Worm (Caenorhabditis elegans) whole organism, L3 larva: ENCODE measurements around the gene duxl-1.

Source experiments
- ama-1 ChIP-seq: fragments of 150-350 bp; optimal IDR thresholded peaks from 2 replicates; lab custom pipeline; 2018
- ceh-82 ChIP-seq: fragments of 150-350 bp; optimal IDR thresholded peaks from 2 replicates; lab custom pipeline; 2014; ENCODE audit warnings: missing biosample characterization, missing genetic modification characterization
- elt-3 ChIP-seq, 3 experiments: fragments of 150-350 bp in 1 of 3; sonication (generic microtip) in 2 of 3; optimal IDR thresholded peaks; 2 replicates in 2 of 3; 4 replicates in 1 of 3; lab custom pipeline; 2014 to 2017; ENCODE audit warnings: missing biosample characterization in 3 of 3, missing genetic modification characterization in 3 of 3
- lin-39 ChIP-seq: fragments of 150-350 bp; optimal IDR thresholded peaks from 2 replicates; lab custom pipeline; 2018; ENCODE audit warnings: missing biosample characterization, missing genetic modification reagents, missing genetic modification characterization
- nhr-23 ChIP-seq: fragments of 150-350 bp; optimal IDR thresholded peaks from 2 replicates; lab custom pipeline; 2014; ENCODE audit warnings: missing biosample characterization, missing genetic modification reagents, missing genetic modification characterization
- nhr-237 ChIP-seq: fragments of 150-350 bp; optimal IDR thresholded peaks from 2 replicates; lab custom pipeline; 2014; ENCODE audit warnings: missing biosample characterization, missing genetic modification characterization
- skn-1 ChIP-seq: fragments of 150-350 bp; optimal IDR thresholded peaks from 2 replicates; lab custom pipeline; 2014; ENCODE audit warnings: missing biosample characterization, missing genetic modification characterization
- unc-39 ChIP-seq: sonication (generic microtip); optimal IDR thresholded peaks from 4 replicates; lab custom pipeline; 2017; ENCODE audit warnings: missing biosample characterization, missing genetic modification characterization
- ztf-11 ChIP-seq: fragments of 150-350 bp; optimal IDR thresholded peaks from 2 replicates; lab custom pipeline; 2014; ENCODE audit warnings: missing biosample characterization, missing genetic modification characterization

DNA sequence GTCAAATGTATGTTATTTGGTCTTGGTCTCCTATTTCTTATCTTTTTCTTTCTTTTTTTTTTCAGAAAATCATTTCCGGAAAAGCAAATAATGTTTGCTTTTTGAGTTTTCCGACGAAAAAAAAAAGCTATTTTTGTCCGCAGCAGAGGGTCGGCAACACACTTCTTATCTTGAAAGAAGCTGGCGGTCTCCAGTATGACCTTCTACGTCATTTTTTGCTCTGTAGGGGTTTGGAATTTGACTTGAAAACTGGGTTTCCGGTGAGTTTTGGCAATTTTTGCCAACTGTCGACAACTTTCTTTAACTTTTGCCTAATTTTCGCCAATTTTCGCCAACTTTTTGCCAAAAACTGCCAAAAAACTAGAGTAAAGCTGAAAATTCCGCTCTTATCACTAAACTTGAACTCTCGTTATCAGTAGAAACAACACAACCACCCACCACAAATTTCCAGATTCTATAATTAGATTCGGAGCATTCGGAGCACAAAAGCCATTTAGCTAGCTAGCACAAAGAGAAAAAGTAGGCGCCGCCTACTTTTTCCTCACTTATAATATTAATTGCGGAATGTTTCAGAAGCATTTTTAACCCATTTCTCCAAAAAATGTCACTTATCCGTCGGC lies 6.9 kb downstream of the duxl-1 start, which contains the start of gene nhx-6:
- TF ChIP-seq ama-1 (lab: Kevin White, UChicago) (no peak), lin-39 (tag; lab: Kevin White, UChicago) (no peak), nhr-237 (tag; lab: Kevin White, UChicago) (no peak), unc-39 (tag; lab: Kevin White, UChicago) (no peak), elt-3 (tag; optimal IDR thresholded peaks at IDR 0.05; lab: Kevin White, UChicago) (no peak), ztf-11 (tag; lab: Kevin White, UChicago) (no peak), skn-1 (tag; lab: Kevin White, UChicago) (no peak), nhr-23 (no peak), ceh-82 (tag; lab: Kevin White, UChicago) (no peak)
